Worm (Caenorhabditis elegans): Measurements from ENCODE around the gene tag-65.

Gene tag-65

DNA sequence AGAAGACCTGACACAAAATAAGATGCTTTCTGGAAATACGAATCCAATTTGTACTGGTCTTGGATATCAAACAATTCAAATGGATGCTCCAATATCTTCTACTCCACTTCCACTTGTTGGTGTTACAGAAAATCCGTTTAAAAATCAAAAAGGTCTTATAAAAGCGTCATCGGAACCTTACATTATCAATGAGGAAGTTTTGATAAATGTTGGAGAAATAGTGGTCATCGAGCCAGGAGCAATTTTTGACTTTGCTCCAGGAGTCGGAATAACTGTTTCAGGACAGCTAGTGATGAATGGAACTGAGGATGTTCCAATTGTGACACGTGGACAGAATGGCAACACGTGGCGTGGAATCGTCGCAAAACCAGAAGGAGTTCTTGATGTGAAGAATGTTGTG lies 15.7 kb upstream of the tag-65 start:
- TF ChIP-seq pes-1 (GFP tag; IDR thresholded peaks at IDR 0.05) (no peak), flt-1 (GFP tag; IDR thresholded peaks at IDR 0.05) (no peak), tra-4 (tag; optimal IDR thresholded peaks at IDR 0.05) (no peak), tbx-37 (GFP tag; conservative IDR thresholded peaks at IDR 0.05) (no peak), ceh-36 (tag; optimal IDR thresholded peaks at IDR 0.05) (no peak), B0310.2 (tag; optimal IDR thresholded peaks at IDR 0.05) (no peak)

DNA sequence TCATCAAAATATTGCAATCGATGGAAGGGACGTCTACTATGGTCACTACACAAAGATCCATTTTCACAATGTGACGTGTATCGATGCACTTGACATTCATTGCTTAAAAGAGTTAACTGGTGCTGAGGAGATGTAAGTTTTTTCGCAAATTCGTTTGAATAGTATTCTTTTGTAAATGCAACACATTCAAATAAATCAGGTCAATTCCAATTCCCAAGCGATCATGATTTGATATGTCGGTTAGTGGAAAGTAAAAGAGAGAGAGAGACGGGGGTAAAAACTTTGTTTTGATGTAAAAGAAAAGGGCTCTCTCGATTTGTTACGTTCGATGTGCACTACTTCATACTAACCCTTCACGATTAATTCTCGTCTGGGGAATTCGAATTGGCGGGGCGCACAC lies 11.9 kb upstream of the tag-65 start:
- TF ChIP-seq sea-1 (GFP tag; conservative IDR thresholded peaks at IDR 0.05) (no peak), tbx-37 (GFP tag; conservative IDR thresholded peaks at IDR 0.05) (no peak), aly-1 (tag; optimal IDR thresholded peaks at IDR 0.05) (no peak), tbx-11 (GFP tag; IDR thresholded peaks at IDR 0.05) (no peak), ceh-13 (GFP tag; optimal IDR thresholded peaks at IDR 0.05) (no peak), ets-7 (tag; optimal IDR thresholded peaks at IDR 0.05) (no peak), hnd-1 (tag; optimal IDR thresholded peaks at IDR 0.05) (no peak), tra-4 (tag; optimal IDR thresholded peaks at IDR 0.05) (no peak), scrt-1 (GFP tag; IDR thresholded peaks at IDR 0.05) (no peak)

- TF ChIP-seq ets-7 (tag; optimal IDR thresholded peaks at IDR 0.05) (no peak), B0310.2 (tag; optimal IDR thresholded peaks at IDR 0.05) (no peak), hmg-4 (GFP tag; optimal IDR thresholded peaks at IDR 0.05) (no peak), tra-4 (tag; optimal IDR thresholded peaks at IDR 0.05) (no peak), flt-1 (GFP tag; IDR thresholded peaks at IDR 0.05) (no peak), ceh-13 (GFP tag; optimal IDR thresholded peaks at IDR 0.05) (no peak), aly-1 (tag; optimal IDR thresholded peaks at IDR 0.05) (no peak), sea-1 (GFP tag; conservative IDR thresholded peaks at IDR 0.05) (no peak), scrt-1 (GFP tag; IDR thresholded peaks at IDR 0.05) (no peak), pes-1 (GFP tag; IDR thresholded peaks at IDR 0.05) (no peak), tbx-11 (GFP tag; IDR thresholded peaks at IDR 0.05) (no peak), ceh-36 (tag; optimal IDR thresholded peaks at IDR 0.05) (no peak), hmbx-1 (tag; optimal IDR thresholded peaks at IDR 0.05) (no peak), ama-1 (optimal IDR thresholded peaks at IDR 0.05) (no peak), F13C5.2 (tag; optimal IDR thresholded peaks at IDR 0.05) (no peak), tbx-37 (GFP tag; conservative IDR thresholded peaks at IDR 0.05) (no peak), hnd-1 (tag; optimal IDR thresholded peaks at IDR 0.05) (no peak)
Measured at ce11 chrV:13689592-13689991, 11.2 kb upstream of the tag-65 start, which contains the start of gene T01D3.1. Gene T01D3.1 (plus strand): TSS chrV:13689892.

ce11 chrV:13687504-13687903 lies 9.1 kb upstream of the tag-65 start:
- TF ChIP-seq tra-4 (tag; optimal IDR thresholded peaks at IDR 0.05) (no peak), ets-7 (tag; optimal IDR thresholded peaks at IDR 0.05) (no peak), hnd-1 (tag; optimal IDR thresholded peaks at IDR 0.05) (no peak), flt-1 (GFP tag; IDR thresholded peaks at IDR 0.05) (no peak), scrt-1 (GFP tag; IDR thresholded peaks at IDR 0.05) (no peak), ceh-36 (tag; optimal IDR thresholded peaks at IDR 0.05) (no peak)

ce11 chrV:13686513-13686912 lies 8.1 kb upstream of the tag-65 start:
- TF ChIP-seq ama-1 (optimal IDR thresholded peaks at IDR 0.05), result no peak
- TF ChIP-seq aly-1 (tag; optimal IDR thresholded peaks at IDR 0.05), result no peak
- no peak for TF ChIP-seq hmbx-1 (tag; optimal IDR thresholded peaks at IDR 0.05)
- TF ChIP-seq flt-1 (GFP tag; IDR thresholded peaks at IDR 0.05), result no peak
- TF ChIP-seq hnd-1 (tag; optimal IDR thresholded peaks at IDR 0.05), result no peak
- no peak for TF ChIP-seq tra-4 (tag; optimal IDR thresholded peaks at IDR 0.05)
- TF ChIP-seq tbx-11 (GFP tag; IDR thresholded peaks at IDR 0.05), result no peak
- no peak for TF ChIP-seq ceh-36 (tag; optimal IDR thresholded peaks at IDR 0.05)
- TF ChIP-seq hmg-4 (GFP tag; optimal IDR thresholded peaks at IDR 0.05), result no peak
- no peak for TF ChIP-seq ets-7 (tag; optimal IDR thresholded peaks at IDR 0.05)
- TF ChIP-seq pes-1 (GFP tag; IDR thresholded peaks at IDR 0.05), result no peak
- no peak for TF ChIP-seq F13C5.2 (tag; optimal IDR thresholded peaks at IDR 0.05)
- TF ChIP-seq tbx-37 (GFP tag; conservative IDR thresholded peaks at IDR 0.05), result no peak
- TF ChIP-seq sea-1 (GFP tag; conservative IDR thresholded peaks at IDR 0.05), result no peak
- TF ChIP-seq ceh-13 (GFP tag; optimal IDR thresholded peaks at IDR 0.05), result no peak
- TF ChIP-seq scrt-1 (GFP tag; IDR thresholded peaks at IDR 0.05), result no peak
- TF ChIP-seq B0310.2 (tag; optimal IDR thresholded peaks at IDR 0.05), result no peak

- no peak for TF ChIP-seq ceh-36 (tag; optimal IDR thresholded peaks at IDR 0.05)
- TF ChIP-seq pes-1 (GFP tag; IDR thresholded peaks at IDR 0.05), result 0 out of 2 replicates have a peak, but pooled peaks have one; percentile 24
Measured at ce11 chrV:13681445-13681844, 3.1 kb upstream of the tag-65 start.

ce11 chrV:13679859-13680258 lies 1.5 kb upstream of the tag-65 start:
- TF ChIP-seq pes-1 (GFP tag; IDR thresholded peaks at IDR 0.05) (no peak), hnd-1 (tag; optimal IDR thresholded peaks at IDR 0.05) (no peak)

DNA sequence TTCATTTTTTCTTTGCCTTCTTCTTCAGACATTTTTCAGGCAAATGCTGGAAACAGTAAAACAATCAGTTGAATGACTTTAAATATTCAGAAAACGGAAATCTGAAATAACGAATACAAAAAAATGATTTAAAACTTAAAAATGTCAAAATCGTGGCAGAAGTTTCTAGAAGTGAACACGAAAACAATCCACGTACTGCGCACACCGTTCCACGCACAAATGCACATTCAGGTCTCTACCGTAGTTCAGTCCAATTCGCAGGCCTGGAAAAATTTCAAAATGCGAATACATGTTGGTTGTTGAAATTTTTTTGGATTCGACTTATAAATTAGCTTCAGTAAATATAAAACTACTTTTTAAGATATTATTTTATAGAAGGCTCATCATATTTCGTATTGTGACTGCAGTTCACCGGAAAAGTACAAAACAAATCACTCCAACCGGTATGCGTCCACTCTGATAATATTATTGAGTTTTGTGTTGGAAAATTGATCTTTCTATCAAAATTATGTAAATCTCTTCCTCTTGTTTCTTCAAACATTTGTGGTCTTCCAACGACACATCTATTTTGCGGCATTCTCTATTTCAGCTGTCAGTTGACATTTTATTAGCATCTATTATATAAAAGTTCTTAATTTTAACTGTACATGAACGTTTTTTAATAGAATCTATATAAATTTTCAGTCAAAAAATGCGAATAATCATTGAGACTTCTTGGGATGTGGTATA lies 6.3 kb downstream of the tag-65 start, which contains the start of the genes mip-2 and F58G11.4:
Gene mip-2, minus strand, starts transcription at position 48 of the 729 bp plus-strand sequence.
Gene F58G11.4, plus strand, starts transcription at position 679 of the 729 bp plus-strand sequence.
- TF ChIP-seq flt-1 (GFP tag; IDR thresholded peaks at IDR 0.05), result no peak
- TF ChIP-seq tbx-11 (GFP tag; IDR thresholded peaks at IDR 0.05), result no peak

ce11 chrV:13669170-13669569 lies 9.2 kb downstream of the tag-65 start:
- TF ChIP-seq tbx-37 (GFP tag; conservative IDR thresholded peaks at IDR 0.05), result no peak
- no peak for TF ChIP-seq tbx-11 (GFP tag; IDR thresholded peaks at IDR 0.05)
- TF ChIP-seq aly-1 (tag; optimal IDR thresholded peaks at IDR 0.05), result no peak
- no peak for TF ChIP-seq scrt-1 (GFP tag; IDR thresholded peaks at IDR 0.05)
- TF ChIP-seq ceh-36 (tag; optimal IDR thresholded peaks at IDR 0.05), result no peak
- no peak for TF ChIP-seq flt-1 (GFP tag; IDR thresholded peaks at IDR 0.05)
- no peak for TF ChIP-seq hmg-4 (GFP tag; optimal IDR thresholded peaks at IDR 0.05)
- TF ChIP-seq B0310.2 (tag; optimal IDR thresholded peaks at IDR 0.05), result no peak
- TF ChIP-seq F13C5.2 (tag; optimal IDR thresholded peaks at IDR 0.05), result no peak
- TF ChIP-seq pes-1 (GFP tag; IDR thresholded peaks at IDR 0.05), result no peak
- TF ChIP-seq ceh-13 (GFP tag; optimal IDR thresholded peaks at IDR 0.05), result no peak
- TF ChIP-seq ama-1 (optimal IDR thresholded peaks at IDR 0.05), result no peak
- no peak for TF ChIP-seq hnd-1 (tag; optimal IDR thresholded peaks at IDR 0.05)

All from whole organism, early embryonic.